Fruit fly (Drosophila melanogaster) Kc167 (cell line): ENCODE data around the gene ND-20L.

Experiments used
- Myc ChIP-seq: fragments of >200 bp; optimal IDR thresholded peaks from 2 replicates; lab custom pipeline; 2017; ENCODE audit warnings: missing external identifiers
- psq ChIP-seq: fragments of >200 bp; optimal IDR thresholded peaks from 2 replicates; lab custom pipeline; 2017; ENCODE audit warnings: missing external identifiers

DNA sequence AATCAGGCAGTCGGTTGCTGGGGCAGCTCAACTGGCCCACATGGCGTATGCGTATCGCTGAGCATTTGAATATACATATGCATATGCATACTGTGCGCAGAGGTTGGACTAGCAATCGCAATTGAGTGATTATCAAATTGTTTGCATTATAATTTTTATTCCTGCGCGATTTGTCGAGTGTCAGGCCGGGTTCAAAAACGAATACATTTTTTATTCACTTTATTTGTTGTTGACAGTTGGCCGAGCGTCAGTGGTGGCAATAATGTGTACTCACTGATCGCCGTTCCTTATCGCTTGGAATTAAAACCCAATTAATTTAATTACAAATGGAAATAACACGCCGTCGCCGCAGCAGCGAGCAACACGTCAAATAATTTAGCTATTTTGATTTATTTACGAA lies 50.2 kb downstream of the ND-20L start:
- TF ChIP-seq Myc (lab: Kevin White, UChicago) (no peak), psq (lab: Kevin White, UChicago) (no peak)
